Worm (Caenorhabditis elegans) whole organism, L1 larva: ENCODE measurements around the gene M05D6.3.

ENCODE experiments used
- C04F5.9 ChIP-seq: sonication (generic microtip); optimal IDR thresholded peaks from 2 replicates; lab custom pipeline; 2016; ENCODE audit warnings: missing genetic modification characterization, missing compliant biosample characterization
- C16A3.4 ChIP-seq: fragments of 150-350 bp; optimal IDR thresholded peaks from 2 replicates; lab custom pipeline; 2014; ENCODE audit warnings: missing biosample characterization, missing genetic modification characterization
- F16B12.6 ChIP-seq: fragments of 150-350 bp; optimal IDR thresholded peaks from 2 replicates; lab custom pipeline; 2014; ENCODE audit warnings: missing biosample characterization, missing genetic modification characterization
- aha-1 ChIP-seq: fragments of 150-350 bp; optimal IDR thresholded peaks from 2 replicates; lab custom pipeline; 2014; ENCODE audit warnings: missing biosample characterization, missing genetic modification characterization
- blmp-1 ChIP-seq: fragments of 150-350 bp; optimal IDR thresholded peaks from 2 replicates; lab custom pipeline; 2014; ENCODE audit warnings: missing biosample characterization, missing genetic modification characterization
- ceh-90 ChIP-seq: sonication (generic microtip); optimal IDR thresholded peaks from 2 replicates; lab custom pipeline; 2016; ENCODE audit warnings: missing genetic modification characterization, missing compliant biosample characterization
- dpl-1 ChIP-seq, 3 experiments: fragments of 150-350 bp in 2 of 3; sonication (generic microtip) in 1 of 3; optimal IDR thresholded peaks; 2 replicates each; lab custom pipeline; 2014 to 2017; ENCODE audit warnings: missing biosample characterization in 3 of 3, missing genetic modification characterization in 3 of 3, missing genetic modification reagents in 3 of 3
- dsc-1 ChIP-seq: sonication (generic microtip); optimal IDR thresholded peaks from 2 replicates; lab custom pipeline; 2016; ENCODE audit warnings: mild to moderate bottlenecking, missing genetic modification characterization, missing compliant biosample characterization
- efl-1 ChIP-seq, 4 experiments: fragments of 150-350 bp; optimal IDR thresholded peaks in 3 of 4; peaks in 1 of 4; 1 replicate in 1 of 4; 2 replicates in 3 of 4; lab custom pipeline; 2014; ENCODE audit warnings: missing biosample characterization in 2 of 4, missing genetic modification characterization in 2 of 4, missing genetic modification reagents in 2 of 4
- efl-3 ChIP-seq: fragments of 200-800 bp; sonication (Bioruptor generic); optimal IDR thresholded peaks from 2 replicates; lab custom pipeline; 2018; ENCODE audit warnings: mild to moderate bottlenecking, missing genetic modification characterization, missing compliant biosample characterization
- ets-5 ChIP-seq: fragments of 200-800 bp; sonication (Bioruptor generic); IDR thresholded peaks from 2 replicates; pipeline ENCODE4 v1.3.6; 2022; ENCODE audit warnings: missing genetic modification characterization, missing compliant biosample characterization
- fkh-8 ChIP-seq: sonication (generic microtip); optimal IDR thresholded peaks from 2 replicates; lab custom pipeline; 2016; ENCODE audit warnings: mild to moderate bottlenecking, missing genetic modification characterization, missing compliant biosample characterization
- hlh-17 ChIP-seq: fragments of 200-800 bp; sonication (Bioruptor generic); optimal IDR thresholded peaks from 2 replicates; lab custom pipeline; 2018; ENCODE audit warnings: missing genetic modification characterization, mild to moderate bottlenecking, missing compliant biosample characterization, moderate library complexity, borderline replicate concordance
- hpl-2 ChIP-seq: fragments of 150-350 bp; optimal IDR thresholded peaks from 2 replicates; lab custom pipeline; 2014; ENCODE audit warnings: missing biosample characterization, missing genetic modification reagents, missing genetic modification characterization
- lin-13 ChIP-seq: fragments of 150-350 bp; optimal IDR thresholded peaks from 2 replicates; lab custom pipeline; 2014; ENCODE audit warnings: missing biosample characterization, missing genetic modification reagents, missing genetic modification characterization
- lin-14 ChIP-seq: fragments of 200-800 bp; sonication (Bioruptor generic); optimal IDR thresholded peaks from 2 replicates; lab custom pipeline; 2018; ENCODE audit warnings: mild to moderate bottlenecking, missing genetic modification characterization, moderate library complexity, missing compliant biosample characterization
- lin-35 ChIP-seq, 2 experiments: fragments of 150-350 bp; optimal IDR thresholded peaks; 2 replicates each; lab custom pipeline; 2014; ENCODE audit warnings: missing biosample characterization in 2 of 2, missing genetic modification characterization in 2 of 2, missing genetic modification reagents in 2 of 2
- lsy-2 ChIP-seq, 2 experiments: fragments of 150-350 bp; optimal IDR thresholded peaks; 2 replicates each; lab custom pipeline; 2014; ENCODE audit warnings: missing biosample characterization in 2 of 2, missing genetic modification characterization in 2 of 2
- mab-9 ChIP-seq: fragments of 200-800 bp; sonication (Bioruptor generic); IDR thresholded peaks from 2 replicates; pipeline ENCODE4 v1.3.6; 2022; ENCODE audit warnings: missing genetic modification reagents, missing genetic modification characterization, missing compliant biosample characterization
- mep-1 ChIP-seq: fragments of 150-350 bp; optimal IDR thresholded peaks from 2 replicates; lab custom pipeline; 2014; ENCODE audit warnings: missing biosample characterization, missing genetic modification characterization
- nhr-20 ChIP-seq: sonication (generic microtip); optimal IDR thresholded peaks from 2 replicates; lab custom pipeline; 2016; ENCODE audit warnings: mild to moderate bottlenecking, missing genetic modification characterization, missing compliant biosample characterization
- nhr-28 ChIP-seq: fragments of 150-350 bp; optimal IDR thresholded peaks from 2 replicates; lab custom pipeline; 2014; ENCODE audit warnings: missing biosample characterization, missing genetic modification characterization
- nhr-76 ChIP-seq: sonication (generic microtip); optimal IDR thresholded peaks from 2 replicates; lab custom pipeline; 2017; ENCODE audit warnings: missing biosample characterization, missing genetic modification characterization
- nhr-77 ChIP-seq: fragments of 150-350 bp; optimal IDR thresholded peaks from 2 replicates; lab custom pipeline; 2014; ENCODE audit warnings: missing biosample characterization, missing genetic modification characterization
- nhr-84 ChIP-seq: sonication (generic microtip); optimal IDR thresholded peaks from 2 replicates; lab custom pipeline; 2017; ENCODE audit warnings: missing biosample characterization, missing genetic modification characterization
- nhr-85 ChIP-seq: sonication (generic microtip); peaks from one replicate; lab custom pipeline; 2016; ENCODE audit warnings: missing genetic modification characterization, inconsistent platforms, missing compliant biosample characterization
- pag-3 ChIP-seq: sonication (generic microtip); optimal IDR thresholded peaks from 2 replicates; lab custom pipeline; 2017; ENCODE audit warnings: missing genetic modification characterization, mild to moderate bottlenecking, missing compliant biosample characterization, antibody characterized with exemption, borderline replicate concordance; ENCODE audit not compliant: insufficient read depth
- skn-1 ChIP-seq: fragments of 150-350 bp; optimal IDR thresholded peaks from 2 replicates; lab custom pipeline; 2014; ENCODE audit warnings: missing biosample characterization, missing genetic modification characterization
- snu-23 ChIP-seq: sonication (generic microtip); optimal IDR thresholded peaks from 2 replicates; lab custom pipeline; 2016; ENCODE audit warnings: missing genetic modification characterization, missing compliant biosample characterization
- sup-37 ChIP-seq: fragments of 200-800 bp; sonication (Bioruptor generic); optimal IDR thresholded peaks from 2 replicates; lab custom pipeline; 2018; ENCODE audit warnings: mild to moderate bottlenecking, missing genetic modification characterization, missing compliant biosample characterization
- swsn-7 ChIP-seq: sonication (generic microtip); optimal IDR thresholded peaks from 2 replicates; lab custom pipeline; 2016; ENCODE audit warnings: missing genetic modification characterization, missing compliant biosample characterization
- tlp-1 ChIP-seq: fragments of 150-350 bp; optimal IDR thresholded peaks from 2 replicates; lab custom pipeline; 2014; ENCODE audit warnings: missing biosample characterization, missing genetic modification characterization
- unc-86 ChIP-seq: sonication (generic microtip); optimal IDR thresholded peaks from 2 replicates; lab custom pipeline; 2016; ENCODE audit warnings: missing genetic modification characterization, missing compliant biosample characterization
- xbp-1 ChIP-seq: sonication (generic microtip); optimal IDR thresholded peaks from 2 replicates; lab custom pipeline; 2016; ENCODE audit warnings: missing genetic modification characterization, missing compliant biosample characterization
- zip-4 ChIP-seq: fragments of 200-800 bp; sonication (Bioruptor generic); optimal IDR thresholded peaks from 2 replicates; lab custom pipeline; 2018; ENCODE audit warnings: mild to moderate bottlenecking, missing genetic modification characterization, moderate library complexity, missing compliant biosample characterization
- ztf-4 ChIP-seq: fragments of 150-350 bp; optimal IDR thresholded peaks from 2 replicates; lab custom pipeline; 2014; ENCODE audit warnings: missing biosample characterization, missing genetic modification characterization

The M05D6.3 gene

ce11 chrII:8475306-8475822, at the start of gene M05D6.3, which contains the start of gene M05D6.1:
M05D6.3 (plus strand) TSS chrII:8475772.
M05D6.1 (minus strand) TSS chrII:8475406.
- TF ChIP-seq pag-3 (tag; lab: Kevin White, UChicago) (no peak), hpl-2 (no peak), skn-1 (no peak), mep-1 (tag; lab: Kevin White, UChicago) (no peak), mab-9 (no peak), nhr-76 (tag; lab: Kevin White, UChicago) (no peak), hlh-17 (GFP tag; lab: Kevin White, UChicago) (no peak), C16A3.4 (tag; lab: Kevin White, UChicago) (no peak), zip-4 (GFP tag; lab: Kevin White, UChicago) (no peak), aha-1 (tag; lab: Kevin White, UChicago) (no peak), ceh-90 (tag; lab: Kevin White, UChicago) (no peak), dsc-1 (no peak), nhr-20 (no peak), nhr-28 (tag; lab: Kevin White, UChicago) (no peak), C04F5.9 (tag; lab: Kevin White, UChicago) (no peak), unc-86 (tag; lab: Kevin White, UChicago) (no peak), ets-5 (GFP tag; lab: Robert Waterston, UW) (no peak)

ce11 chrII:8428758-8428946, 46.9 kb upstream of the M05D6.3 start, which contains the start of gene F14E5.2:
F14E5.2 (minus strand) TSS chrII:8428858.
- TF ChIP-seq snu-23 (no peak), nhr-84 (tag; lab: Kevin White, UChicago) (no peak), unc-86 (tag; lab: Kevin White, UChicago) (no peak), C04F5.9 (tag; lab: Kevin White, UChicago) (no peak), efl-3 (GFP tag; lab: Kevin White, UChicago) (no peak), swsn-7 (tag; lab: Kevin White, UChicago) (no peak), aha-1 (tag; lab: Kevin White, UChicago) (no peak), fkh-8 (tag; lab: Kevin White, UChicago) (no peak), ztf-4 (tag; lab: Kevin White, UChicago) (no peak), tlp-1 (tag; lab: Kevin White, UChicago) (no peak)
- TF ChIP-seq, all 84 proteins: peak for 0

DNA sequence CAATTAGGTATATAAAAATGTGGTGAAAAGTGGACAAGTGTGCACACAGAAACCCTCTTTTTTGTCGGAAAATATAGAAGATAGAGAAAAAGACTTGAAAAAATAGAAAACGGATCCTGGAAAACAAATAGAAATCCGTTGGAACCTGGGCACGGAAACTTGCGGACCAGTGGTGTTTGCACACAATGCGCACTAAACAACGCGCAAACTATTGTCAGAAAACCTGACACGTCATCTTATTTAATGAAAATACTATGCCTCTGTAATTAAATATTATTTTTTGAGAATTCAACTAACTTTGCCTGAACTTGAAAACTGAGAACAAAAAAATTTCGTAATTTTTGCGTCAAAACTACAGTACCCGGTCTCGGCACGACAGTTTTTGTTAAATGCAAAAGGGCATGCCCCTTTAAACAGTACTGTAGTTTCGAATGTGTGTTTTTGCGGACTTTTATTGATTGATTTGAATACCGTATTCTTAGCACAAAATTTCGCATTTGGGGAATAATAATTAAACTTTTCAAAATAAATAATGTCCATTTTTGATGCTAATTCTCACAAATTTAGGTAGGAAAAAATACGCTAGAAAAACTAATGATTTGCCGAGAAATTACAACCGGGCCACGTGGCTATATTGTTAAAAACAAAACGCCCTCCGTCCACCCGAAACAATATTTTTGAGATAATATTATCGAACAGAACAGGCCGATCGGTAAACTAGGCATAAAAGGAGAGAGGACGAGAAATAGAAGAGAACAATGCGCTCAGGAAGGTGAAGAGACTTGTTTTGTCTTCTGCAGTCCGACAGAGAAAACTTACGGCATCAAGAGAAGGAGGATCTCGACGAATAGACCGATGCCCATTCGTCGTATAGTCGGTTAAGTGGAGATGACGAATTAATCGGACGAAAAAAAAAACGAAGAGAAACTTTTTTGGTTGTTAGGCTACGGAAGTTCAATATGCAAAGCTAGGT, 46.3 kb upstream of the M05D6.3 start:
- TF ChIP-seq nhr-77 (tag; lab: Kevin White, UChicago) (no peak), lin-14 (GFP tag; lab: Kevin White, UChicago) (peak; percentile 47), F16B12.6 (peak; percentile 84), mep-1 (tag; lab: Kevin White, UChicago) (peak; percentile 68), xbp-1 (tag; lab: Kevin White, UChicago) (peak; percentile 38), nhr-85 (tag; lab: Kevin White, UChicago) (peak; percentile 59), efl-1 (optimal IDR thresholded peaks at IDR 0.05; lab: Kevin White, UChicago) (peak; percentile 12 to 40), efl-1 (GFP tag; optimal IDR thresholded peaks at IDR 0.05 in 1 of 2; lab: Kevin White, UChicago) (peak in 1 of 2 experiments; percentile 26), sup-37 (GFP tag; lab: Kevin White, UChicago) (no peak), snu-23 (peak; percentile 36), lin-13 (GFP tag; lab: Kevin White, UChicago) (no peak), dpl-1 (GFP tag; optimal IDR thresholded peaks at IDR 0.05; lab: Kevin White, UChicago) (peak in 2 of 3 experiments; percentile 20 to 42), lin-35 (GFP tag; optimal IDR thresholded peaks at IDR 0.05; lab: Kevin White, UChicago) (peak; percentile 23 to 35), blmp-1 (tag; lab: Kevin White, UChicago) (peak; percentile 79), lsy-2 (tag; optimal IDR thresholded peaks at IDR 0.05; lab: Kevin White, UChicago) (peak in 1 of 2 experiments; percentile 41)
